Worm (Caenorhabditis elegans) whole organism, midembryonic: ENCODE data around the gene math-33.

Experiments used
- T22C8.4 ChIP-seq: fragments of 200-800 bp; sonication (Bioruptor generic); IDR thresholded peaks from 2 replicates; pipeline ENCODE4 v1.3.6; 2022; ENCODE audit warnings: missing genetic modification characterization, missing compliant biosample characterization
- flt-1 ChIP-seq: fragments of 200-800 bp; sonication (Bioruptor generic); IDR thresholded peaks from 2 replicates; pipeline ENCODE4 v1.3.6; 2022; ENCODE audit warnings: missing genetic modification characterization, missing compliant biosample characterization
- klf-2 ChIP-seq: fragments of 200-800 bp; sonication (Bioruptor generic); conservative IDR thresholded peaks from 2 replicates; pipeline ENCODE4 v1.3.6; 2022; ENCODE audit warnings: missing genetic modification reagents, missing genetic modification characterization, missing compliant biosample characterization
- ref-1 ChIP-seq: fragments of 200-800 bp; sonication (Bioruptor generic); conservative IDR thresholded peaks from 2 replicates; pipeline ENCODE4 v1.3.6; 2022; ENCODE audit warnings: missing genetic modification reagents, missing genetic modification characterization, missing compliant biosample characterization

DNA sequence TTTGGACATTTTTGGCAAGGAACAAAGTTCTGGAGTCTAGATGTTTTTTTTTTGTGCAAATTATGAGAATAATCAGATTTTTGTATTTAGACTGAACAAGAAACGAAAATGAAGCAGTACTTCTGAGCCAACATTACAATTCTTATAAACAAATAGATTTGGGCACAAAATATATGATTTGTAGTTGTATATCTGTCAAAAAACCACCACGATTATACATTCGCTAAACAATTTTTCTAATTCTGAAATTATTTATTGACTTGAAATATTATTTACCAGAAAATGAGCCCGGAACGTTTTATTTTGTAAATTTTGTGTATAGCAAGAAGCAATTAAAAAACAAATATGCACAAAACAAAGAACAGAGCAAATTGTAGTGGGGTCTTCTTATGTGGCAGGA is 42.3 kb upstream of the math-33 start:
- TF ChIP-seq T22C8.4 (GFP tag; lab: Robert Waterston, UW) (no peak), klf-2 (no peak), ref-1 (GFP tag; lab: Robert Waterston, UW) (no peak), flt-1 (no peak)
